Worm (Caenorhabditis elegans): ENCODE measurements around the gene ZC404.15.

ce11 chrV:6811863-6812262 is 31.6 kb downstream of the ZC404.15 start:
- TF ChIP-seq php-3 (GFP tag; IDR thresholded peaks at IDR 0.05) (no peak), ZK337.2 (GFP tag; IDR thresholded peaks at IDR 0.05) (no peak), fos-1 (tag; optimal IDR thresholded peaks at IDR 0.05) (no peak), dmd-8 (GFP tag; IDR thresholded peaks at IDR 0.05) (no peak), pqm-1 (tag; optimal IDR thresholded peaks at IDR 0.05) (peak; percentile 89), zag-1 (tag; optimal IDR thresholded peaks at IDR 0.05) (no peak), unc-39 (tag; optimal IDR thresholded peaks at IDR 0.05) (no peak), pha-4 (GFP tag; IDR thresholded peaks at IDR 0.05) (no peak), pha-4 (tag; optimal IDR thresholded peaks at IDR 0.05) (no peak)

Measured in whole organism, L4 larva.